Worm (Caenorhabditis elegans) whole organism, young adult: ENCODE results near the gene F08F1.4.
A peak's percentile ranks its signal among the peaks of the same experiment; 100 is the strongest.

Experiments used
- B0261.1 ChIP-seq: sonication (generic microtip); optimal IDR thresholded peaks from 2 replicates; lab custom pipeline; 2016; ENCODE audit warnings: mild to moderate bottlenecking, missing genetic modification characterization, moderate library complexity, missing compliant biosample characterization
- D2030.7 ChIP-seq: fragments of 200-800 bp; sonication (Bioruptor generic); IDR thresholded peaks from 2 replicates; pipeline ENCODE4 v1.3.6; 2022; ENCODE audit warnings: missing genetic modification reagents, missing genetic modification characterization, missing compliant biosample characterization
- F49E8.2 ChIP-seq: sonication (generic microtip); optimal IDR thresholded peaks from 3 replicates; lab custom pipeline; 2017; ENCODE audit warnings: missing genetic modification characterization, mild to moderate bottlenecking, missing compliant biosample characterization, antibody characterized with exemption, moderate library complexity; ENCODE audit not compliant: insufficient read depth
- F57C9.4 ChIP-seq: sonication (generic microtip); optimal IDR thresholded peaks from 2 replicates; lab custom pipeline; 2017; ENCODE audit warnings: mild to moderate bottlenecking, missing genetic modification characterization, missing compliant biosample characterization
- K12H6.12 ChIP-seq: fragments of 200-800 bp; sonication (Bioruptor generic); optimal IDR thresholded peaks from 2 replicates; lab custom pipeline; 2018; ENCODE audit warnings: mild to moderate bottlenecking, missing genetic modification characterization, missing compliant biosample characterization
- ZK185.1 ChIP-seq: sonication (generic microtip); optimal IDR thresholded peaks from 2 replicates; lab custom pipeline; 2016; ENCODE audit warnings: mild to moderate bottlenecking, missing genetic modification characterization, missing compliant biosample characterization; ENCODE audit not compliant: poor library complexity, severe bottlenecking
- attf-3 ChIP-seq: fragments of 200-800 bp; sonication (Bioruptor generic); conservative IDR thresholded peaks from 2 replicates; pipeline ENCODE4 v1.3.6; 2022; ENCODE audit warnings: missing genetic modification reagents, missing genetic modification characterization, missing compliant biosample characterization
- attf-5 ChIP-seq: fragments of 200-800 bp; sonication (Bioruptor generic); optimal IDR thresholded peaks from 2 replicates; lab custom pipeline; 2018; ENCODE audit warnings: mild to moderate bottlenecking, missing genetic modification characterization, missing compliant biosample characterization
- bed-1 ChIP-seq: fragments of 200-800 bp; sonication (Bioruptor generic); IDR thresholded peaks from 2 replicates; pipeline ENCODE4 v1.3.6; 2022; ENCODE audit warnings: missing genetic modification reagents, missing genetic modification characterization, missing compliant biosample characterization
- bed-2 ChIP-seq: fragments of 200-800 bp; sonication (Bioruptor generic); IDR thresholded peaks from 2 replicates; pipeline ENCODE4 v1.3.6; 2022; ENCODE audit warnings: missing genetic modification reagents, missing genetic modification characterization, missing compliant biosample characterization
- cebp-1 ChIP-seq, 2 experiments: fragments of 200-800 bp in 1 of 2; sonication (Bioruptor generic) in 1 of 2; sonication (generic microtip) in 1 of 2; IDR thresholded peaks in 1 of 2; optimal IDR thresholded peaks in 1 of 2; 2 replicates each; pipeline versions ENCODE4 v1.3.6 to Lab custom; 2017 to 2022; ENCODE audit warnings: missing compliant biosample characterization in 2 of 2, missing genetic modification characterization in 2 of 2, mild to moderate bottlenecking in 1 of 2, missing genetic modification reagents in 1 of 2, moderate library complexity in 1 of 2
- die-1 ChIP-seq: sonication (generic microtip); optimal IDR thresholded peaks from 2 replicates; lab custom pipeline; 2016; ENCODE audit warnings: missing genotype, mild to moderate bottlenecking, missing genetic modification characterization, missing compliant biosample characterization
- efl-1 ChIP-seq: fragments of 150-350 bp; optimal IDR thresholded peaks from 2 replicates; lab custom pipeline; 2014; ENCODE audit warnings: missing biosample characterization, missing genetic modification reagents, missing genetic modification characterization
- egrh-3 ChIP-seq: fragments of 200-800 bp; sonication (Bioruptor generic); IDR thresholded peaks from 2 replicates; pipeline ENCODE4 v1.3.6; 2022; ENCODE audit warnings: missing genetic modification reagents, missing genetic modification characterization, missing compliant biosample characterization
- him-1 ChIP-seq: sonication (generic microtip); optimal IDR thresholded peaks from 2 replicates; lab custom pipeline; 2016; ENCODE audit warnings: missing genotype, missing genetic modification reagents, missing genetic modification characterization, missing compliant biosample characterization
- hlh-12 ChIP-seq: sonication (generic microtip); optimal IDR thresholded peaks from 2 replicates; lab custom pipeline; 2016; ENCODE audit warnings: missing genetic modification characterization, missing compliant biosample characterization
- hmg-1.2 ChIP-seq: fragments of 200-800 bp; sonication (Bioruptor generic); IDR thresholded peaks from 2 replicates; pipeline ENCODE4 v1.3.6; 2022; ENCODE audit warnings: missing genetic modification reagents, missing genetic modification characterization, missing compliant biosample characterization
- hmg-20 ChIP-seq: fragments of 200-800 bp; sonication (Bioruptor generic); IDR thresholded peaks from 2 replicates; pipeline ENCODE4 v1.3.6; 2022; ENCODE audit warnings: missing genetic modification reagents, missing genetic modification characterization, missing compliant biosample characterization
- hrde-1 ChIP-seq: sonication (generic microtip); optimal IDR thresholded peaks from 2 replicates; lab custom pipeline; 2016; ENCODE audit warnings: missing genetic modification characterization, mild to moderate bottlenecking, missing compliant biosample characterization, moderate library complexity, missing genotype, missing genetic modification reagents, borderline replicate concordance
- lin-26 ChIP-seq: fragments of 200-800 bp; sonication (Bioruptor generic); IDR thresholded peaks from 2 replicates; pipeline ENCODE4 v1.3.6; 2022; ENCODE audit warnings: missing genetic modification reagents, missing genetic modification characterization, missing compliant biosample characterization
- lin-54 ChIP-seq: fragments of 200-800 bp; sonication (Bioruptor generic); optimal IDR thresholded peaks from 2 replicates; lab custom pipeline; 2018; ENCODE audit warnings: mild to moderate bottlenecking, missing genetic modification characterization, missing compliant biosample characterization
- madf-10 ChIP-seq: sonication (generic microtip); optimal IDR thresholded peaks from 2 replicates; lab custom pipeline; 2016; ENCODE audit warnings: mild to moderate bottlenecking, missing genetic modification characterization, missing compliant biosample characterization
- madf-6 ChIP-seq: fragments of 200-800 bp; sonication (Bioruptor generic); IDR thresholded peaks from 2 replicates; pipeline ENCODE4 v1.3.6; 2022; ENCODE audit warnings: missing genetic modification reagents, missing genetic modification characterization, missing compliant biosample characterization
- mcd-1 ChIP-seq: fragments of 200-800 bp; sonication (Bioruptor generic); IDR thresholded peaks from 2 replicates; pipeline ENCODE4 v1.3.6; 2022; ENCODE audit warnings: missing genetic modification reagents, missing genetic modification characterization, missing compliant biosample characterization
- nhr-80 ChIP-seq: sonication (generic microtip); optimal IDR thresholded peaks from 2 replicates; lab custom pipeline; 2016; ENCODE audit warnings: missing genetic modification characterization, missing compliant biosample characterization
- nhr-90 ChIP-seq: sonication (generic microtip); optimal IDR thresholded peaks from 2 replicates; lab custom pipeline; 2016; ENCODE audit warnings: missing genotype, mild to moderate bottlenecking, missing genetic modification characterization, missing compliant biosample characterization
- pbrm-1 ChIP-seq: fragments of 200-800 bp; sonication (Bioruptor generic); IDR thresholded peaks from 2 replicates; pipeline ENCODE4 v1.3.6; 2022; ENCODE audit warnings: missing genetic modification reagents, missing genetic modification characterization, missing compliant biosample characterization
- pha-4 ChIP-seq: fragments of 150-350 bp; sonication (generic microtip); optimal IDR thresholded peaks from 2 replicates; lab custom pipeline; 2014; ENCODE audit warnings: missing biosample characterization, missing genetic modification reagents, missing genetic modification characterization
- rec-8 ChIP-seq, 2 experiments: sonication (generic microtip); optimal IDR thresholded peaks; 2 replicates each; lab custom pipeline; 2016; ENCODE audit warnings: mild to moderate bottlenecking in 2 of 2, missing genetic modification characterization in 2 of 2, missing genetic modification reagents in 2 of 2, missing genotype in 2 of 2, missing biosample characterization in 1 of 2, missing compliant biosample characterization in 1 of 2, moderate library complexity in 1 of 2
- rpc-1 ChIP-seq, 2 experiments: fragments of 150-350 bp in 1 of 2; sonication (generic microtip) in 1 of 2; optimal IDR thresholded peaks; 2 replicates each; lab custom pipeline; 2014 to 2018; ENCODE audit warnings: missing biosample characterization in 1 of 2, missing genetic modification characterization in 1 of 2, missing genetic modification reagents in 1 of 2, missing genotype in 1 of 2
- sdz-38 ChIP-seq: sonication (generic microtip); optimal IDR thresholded peaks from 2 replicates; lab custom pipeline; 2016; ENCODE audit warnings: missing genotype, missing genetic modification characterization, missing compliant biosample characterization
- snpc-1.1 ChIP-seq: sonication (generic microtip); optimal IDR thresholded peaks from 2 replicates; lab custom pipeline; 2017; ENCODE audit warnings: missing genetic modification characterization, mild to moderate bottlenecking, missing compliant biosample characterization, antibody characterized with exemption, moderate library complexity, missing genotype, missing genetic modification reagents; ENCODE audit not compliant: insufficient read depth
- snpc-4 ChIP-seq, 5 experiments: fragments of 150-350 bp in 1 of 5; sonication (generic microtip) in 4 of 5; optimal IDR thresholded peaks; 2 replicates each; lab custom pipeline; 2014 to 2018; ENCODE audit warnings: missing genetic modification characterization in 5 of 5, missing biosample characterization in 3 of 5, antibody characterized with exemption in 2 of 5, mild to moderate bottlenecking in 2 of 5, missing compliant biosample characterization in 2 of 5, missing genotype in 2 of 5, moderate library complexity in 2 of 5, missing genetic modification reagents in 1 of 5
- sptf-2 ChIP-seq: fragments of 200-800 bp; sonication (Bioruptor generic); optimal IDR thresholded peaks from 2 replicates; lab custom pipeline; 2018; ENCODE audit warnings: mild to moderate bottlenecking, missing genetic modification characterization, missing compliant biosample characterization
- tbp1 ChIP-seq: fragments of 200-800 bp; sonication (Bioruptor generic); optimal IDR thresholded peaks from 2 replicates; lab custom pipeline; 2018; ENCODE audit warnings: mild to moderate bottlenecking, missing genetic modification characterization, missing compliant biosample characterization
- xnd-1 ChIP-seq: sonication (generic microtip); optimal IDR thresholded peaks from 2 replicates; lab custom pipeline; 2016; ENCODE audit warnings: missing genotype, missing genetic modification reagents, missing genetic modification characterization, missing compliant biosample characterization
- zim-3 ChIP-seq: sonication (generic microtip); optimal IDR thresholded peaks from 2 replicates; lab custom pipeline; 2017; ENCODE audit warnings: mild to moderate bottlenecking, missing genetic modification characterization, moderate library complexity, missing compliant biosample characterization
- ztf-18 ChIP-seq: sonication (generic microtip); optimal IDR thresholded peaks from 2 replicates; lab custom pipeline; 2016; ENCODE audit warnings: missing genotype, mild to moderate bottlenecking, missing genetic modification characterization, missing compliant biosample characterization
- ztf-22 ChIP-seq: fragments of 200-800 bp; sonication (Bioruptor generic); optimal IDR thresholded peaks from 2 replicates; lab custom pipeline; 2018; ENCODE audit warnings: mild to moderate bottlenecking, missing genetic modification characterization, moderate library complexity, missing compliant biosample characterization
- ztf-3 ChIP-seq: fragments of 200-800 bp; sonication (Bioruptor generic); optimal IDR thresholded peaks from 2 replicates; lab custom pipeline; 2018; ENCODE audit warnings: mild to moderate bottlenecking, missing genetic modification characterization, missing compliant biosample characterization
- ztf-6 ChIP-seq: fragments of 200-800 bp; sonication (Bioruptor generic); IDR thresholded peaks from 2 replicates; pipeline ENCODE4 v1.3.6; 2022; ENCODE audit warnings: missing genetic modification reagents, missing genetic modification characterization, missing compliant biosample characterization

Gene F08F1.4

ce11 chrX:8417727-8418126 is 4.5 kb downstream of the F08F1.4 start (continued):
- TF ChIP-seq rpc-1 (optimal IDR thresholded peaks at IDR 0.05; lab: Kevin White, UChicago) (peak; percentile 66), rpc-1 (tag; optimal IDR thresholded peaks at IDR 0.05; lab: Kevin White, UChicago) (peak; percentile 82), lin-54 (GFP tag; lab: Kevin White, UChicago) (no peak), bed-1 (no peak)

ce11 chrX:8418382-8418781 is 5.2 kb downstream of the F08F1.4 start, which contains the start of gene spp-13:
Gene spp-13, minus strand, starts transcription at chrX:8418524.
- TF ChIP-seq hrde-1 (tag; lab: Kevin White, UChicago), result no peak
- no peak for TF ChIP-seq F57C9.4 (tag; lab: Kevin White, UChicago)
- TF ChIP-seq snpc-4 (GFP tag; optimal IDR thresholded peaks at IDR 0.05; lab: Kevin White, UChicago), result no peak
- no peak for TF ChIP-seq snpc-4 (tag; optimal IDR thresholded peaks at IDR 0.05; lab: Kevin White, UChicago)
- no peak for TF ChIP-seq B0261.1
- TF ChIP-seq efl-1 (GFP tag; lab: Kevin White, UChicago), result no peak
- TF ChIP-seq, all 124 proteins: peak for 0

ce11 chrX:8419252-8419651 is 6.0 kb downstream of the F08F1.4 start:
- TF ChIP-seq snpc-1.1 (no peak), rec-8 (tag; optimal IDR thresholded peaks at IDR 0.05; lab: Kevin White, UChicago) (peak; percentile 34 to 58), sptf-2 (GFP tag; lab: Kevin White, UChicago) (no peak), F49E8.2 (tag; lab: Kevin White, UChicago) (no peak), tbp1 (peak; percentile 89), attf-5 (GFP tag; lab: Kevin White, UChicago) (no peak), cebp-1 (GFP tag; IDR thresholded peaks at IDR 0.05; lab: Robert Waterston, UW) (no peak), cebp-1 (tag; optimal IDR thresholded peaks at IDR 0.05; lab: Kevin White, UChicago) (peak; percentile 26), pbrm-1 (peak; percentile 62; the same call in 1 of the 2 replicates), die-1 (peak; percentile 57), zim-3 (tag; lab: Kevin White, UChicago) (no peak), ztf-22 (GFP tag; lab: Kevin White, UChicago) (no peak), ztf-18 (tag; lab: Kevin White, UChicago) (peak; percentile 36), him-1 (peak; percentile 31), K12H6.12 (tag; lab: Kevin White, UChicago) (no peak), ZK185.1 (tag; lab: Kevin White, UChicago) (peak; percentile 8), lin-26 (GFP tag; lab: Robert Waterston, UW) (peak; percentile 69; the same call in 1 of the 2 replicates), sdz-38 (tag; lab: Kevin White, UChicago) (no peak), attf-3 (no peak), bed-2 (GFP tag; lab: Robert Waterston, UW) (no peak), rpc-1 (optimal IDR thresholded peaks at IDR 0.05; lab: Kevin White, UChicago) (peak; percentile 67), rpc-1 (tag; optimal IDR thresholded peaks at IDR 0.05; lab: Kevin White, UChicago) (peak; percentile 82), pha-4 (tag; lab: Kevin White, UChicago) (no peak), nhr-80 (tag; lab: Kevin White, UChicago) (peak; percentile 12), hrde-1 (tag; lab: Kevin White, UChicago) (no peak), nhr-90 (tag; lab: Kevin White, UChicago) (peak; percentile 54), ztf-3 (no peak), hmg-1.2 (peak; percentile 65), hlh-12 (tag; lab: Kevin White, UChicago) (no peak), xnd-1 (tag; lab: Kevin White, UChicago) (no peak), ztf-6 (no peak), hmg-20 (GFP tag; lab: Robert Waterston, UW) (no peak), efl-1 (GFP tag; lab: Kevin White, UChicago) (no peak), egrh-3 (GFP tag; lab: Robert Waterston, UW) (0 out of 2 replicates have a peak, but pooled peaks have one; percentile 26), madf-10 (tag; lab: Kevin White, UChicago) (peak; percentile 14), mcd-1 (GFP tag; lab: Robert Waterston, UW) (0 out of 2 replicates have a peak, but pooled peaks have one; percentile 8), D2030.7 (GFP tag; lab: Robert Waterston, UW) (peak; percentile 64), F57C9.4 (tag; lab: Kevin White, UChicago) (no peak), madf-6 (GFP tag; lab: Robert Waterston, UW) (no peak)
